Fruit fly (Drosophila melanogaster): Measurements from ENCODE around the gene CG11617.
A peak's percentile ranks its signal among the peaks of the same experiment; 100 is the strongest.

CG11617 gene

DNA sequence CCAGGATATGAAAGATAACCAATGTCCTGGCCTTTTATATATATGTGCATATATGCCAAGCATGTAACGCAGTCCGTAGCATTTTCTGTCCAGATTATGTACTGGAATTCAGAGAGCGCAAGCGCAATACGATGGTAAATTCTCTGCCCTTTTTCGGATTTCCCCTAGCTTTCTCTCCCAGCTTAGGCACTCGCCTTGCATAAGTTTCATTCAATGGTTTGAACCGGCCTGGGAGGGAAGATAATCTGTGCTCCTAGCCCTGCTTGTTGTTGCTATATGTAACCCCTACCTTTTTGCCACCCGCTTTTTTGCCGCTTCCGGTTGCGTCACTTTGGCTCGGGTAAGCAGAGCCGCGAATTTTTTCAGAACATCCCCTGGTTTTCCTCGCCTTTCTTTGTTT is 28.0 kb downstream of the CG11617 start:
- TF ChIP-seq vri (GFP tag; optimal IDR thresholded peaks at IDR 0.05) (no peak), Gug (GFP tag; IDR thresholded peaks at IDR 0.05) (no peak), CG15336 (GFP tag; IDR thresholded peaks at IDR 0.05) (no peak), fd85E (GFP tag; optimal IDR thresholded peaks at IDR 0.05) (no peak), CG3919 (GFP tag; optimal IDR thresholded peaks at IDR 0.05) (no peak), achi (GFP tag; optimal IDR thresholded peaks at IDR 0.05) (no peak), CG8632 (GFP tag; optimal IDR thresholded peaks at IDR 0.05) (no peak), Hr4 (GFP tag; optimal IDR thresholded peaks at IDR 0.05) (no peak), Ets96B (tag; optimal IDR thresholded peaks at IDR 0.05) (no peak), fkh (GFP tag; optimal IDR thresholded peaks at IDR 0.05) (no peak), CG34406 (GFP tag; optimal IDR thresholded peaks at IDR 0.05) (no peak)

DNA sequence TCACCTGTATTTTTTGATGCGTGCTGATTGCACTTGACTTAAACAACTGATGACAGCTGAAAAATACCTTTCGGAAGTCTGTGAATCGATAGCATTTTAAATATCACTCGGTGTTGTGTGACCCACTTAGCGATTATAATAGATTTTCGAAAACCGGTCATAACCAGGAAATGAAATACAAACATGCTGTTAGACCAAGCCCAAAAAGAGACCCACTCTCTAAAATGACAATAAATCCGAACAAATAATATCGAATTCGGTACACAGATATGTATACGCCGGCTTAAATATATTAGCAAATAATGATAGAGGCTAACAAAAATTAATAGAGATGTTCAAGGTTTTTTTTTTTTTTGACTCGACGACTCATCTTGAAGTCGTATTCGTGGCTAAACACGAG is 31.4 kb downstream of the CG11617 start:
- TF ChIP-seq CG6276 (GFP tag; optimal IDR thresholded peaks at IDR 0.05) (no peak), CG8632 (GFP tag; optimal IDR thresholded peaks at IDR 0.05) (no peak), fkh (GFP tag; optimal IDR thresholded peaks at IDR 0.05) (peak; percentile 49), Blimp-1 (GFP tag; optimal IDR thresholded peaks at IDR 0.05) (no peak), fd85E (GFP tag; optimal IDR thresholded peaks at IDR 0.05) (no peak), CG10669 (GFP tag; optimal IDR thresholded peaks at IDR 0.05) (no peak), CG16779 (tag; optimal IDR thresholded peaks at IDR 0.05) (no peak), Ets21C (GFP tag; optimal IDR thresholded peaks at IDR 0.05) (no peak)

DNA sequence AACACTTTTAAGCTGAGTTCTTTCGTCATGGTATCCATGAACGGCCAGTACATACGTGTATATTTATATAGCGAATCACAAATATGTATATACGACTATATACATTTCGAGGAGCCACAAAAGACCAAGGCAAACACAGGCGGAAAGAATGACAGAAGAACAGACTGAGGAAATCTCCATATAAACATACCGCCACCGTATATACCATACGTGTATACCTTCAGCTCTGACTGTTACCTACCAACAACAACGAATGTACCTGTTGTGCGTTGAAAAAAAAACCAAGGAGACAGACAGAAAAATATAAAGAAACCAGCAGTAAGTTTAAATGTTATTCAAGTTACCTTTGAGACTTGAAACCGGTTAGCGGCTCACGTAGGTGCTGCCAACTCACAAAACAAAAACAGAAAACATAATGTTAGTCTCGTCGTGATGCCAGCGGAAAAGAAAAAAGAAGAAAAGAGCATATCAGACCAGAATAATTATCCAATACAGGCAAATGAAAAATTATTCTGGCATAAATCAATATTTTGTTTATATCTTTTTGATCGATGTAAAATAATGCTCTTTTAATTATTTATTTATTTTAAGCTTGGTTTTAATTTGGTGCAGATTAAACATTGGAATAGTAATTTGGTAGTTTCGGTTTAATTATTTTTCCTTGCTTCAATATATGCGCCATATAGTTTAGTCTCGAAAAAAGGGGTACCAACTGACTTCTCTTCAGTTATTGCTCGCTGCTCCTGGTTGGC is 35.4 kb downstream of the CG11617 start:
- TF ChIP-seq fd59A (GFP tag; optimal IDR thresholded peaks at IDR 0.05) (no peak), svp (GFP tag) (no peak), CG3919 (GFP tag; optimal IDR thresholded peaks at IDR 0.05) (peak; percentile 65), CG4318 (GFP tag; optimal IDR thresholded peaks at IDR 0.05) (peak; percentile 73), acj6 (GFP tag; optimal IDR thresholded peaks at IDR 0.05) (peak; percentile 70), fkh (GFP tag; optimal IDR thresholded peaks at IDR 0.05) (peak; percentile 87), Eip78C (GFP tag) (peak; percentile 84), CG3032 (tag; optimal IDR thresholded peaks at IDR 0.05) (no peak), vri (GFP tag; optimal IDR thresholded peaks at IDR 0.05) (peak; percentile 32), Gug (GFP tag; IDR thresholded peaks at IDR 0.05) (no peak), CG6276 (GFP tag; optimal IDR thresholded peaks at IDR 0.05) (peak; percentile 51), Eip75B (GFP tag; optimal IDR thresholded peaks at IDR 0.05) (peak; percentile 61), Ets96B (tag; optimal IDR thresholded peaks at IDR 0.05) (peak; percentile 37), CG31627 (GFP tag; optimal IDR thresholded peaks at IDR 0.05) (peak; percentile 7), CG8319 (GFP tag; optimal IDR thresholded peaks at IDR 0.05) (no peak), CG11902 (GFP tag; optimal IDR thresholded peaks at IDR 0.05) (peak; percentile 26), cyc (GFP tag; optimal IDR thresholded peaks at IDR 0.05) (peak; percentile 46), lz (GFP tag; optimal IDR thresholded peaks at IDR 0.05) (peak; percentile 45), Met (GFP tag; optimal IDR thresholded peaks at IDR 0.05) (peak; percentile 51), CG16779 (tag; optimal IDR thresholded peaks at IDR 0.05) (no peak), Hr4 (GFP tag; optimal IDR thresholded peaks at IDR 0.05) (peak; percentile 44), spab (GFP tag; optimal IDR thresholded peaks at IDR 0.05) (peak; percentile 49), Smox (GFP tag; optimal IDR thresholded peaks at IDR 0.05) (peak; percentile 52), CG32006 (GFP tag; optimal IDR thresholded peaks at IDR 0.05) (peak; percentile 86), Eip93F (GFP tag; optimal IDR thresholded peaks at IDR 0.05) (no peak), eg (GFP tag; IDR thresholded peaks at IDR 0.05) (no peak; the same call in 2 of the 3 replicates), dsx (GFP tag; optimal IDR thresholded peaks at IDR 0.05; ENCODE audit: poor library complexity, severe bottlenecking) (peak; percentile 53), CG11294 (GFP tag; IDR thresholded peaks at IDR 0.05) (no peak), CG10669 (GFP tag; optimal IDR thresholded peaks at IDR 0.05) (no peak), Ets21C (GFP tag; optimal IDR thresholded peaks at IDR 0.05) (no peak), topi (GFP tag; optimal IDR thresholded peaks at IDR 0.05) (peak; percentile 13), pdm3 (GFP tag; optimal IDR thresholded peaks at IDR 0.05) (peak; percentile 75), Hr39 (GFP tag; optimal IDR thresholded peaks at IDR 0.05) (peak; percentile 46), fd85E (GFP tag; optimal IDR thresholded peaks at IDR 0.05) (no peak), salr (GFP tag; optimal IDR thresholded peaks at IDR 0.05) (peak in 1 of 2 experiments; percentile 76), CG11762 (GFP tag; optimal IDR thresholded peaks at IDR 0.05; ENCODE audit: insufficient read depth) (peak; percentile 23), CG8119 (GFP tag; IDR thresholded peaks at IDR 0.05) (peak; percentile 85; the same call in 2 of the 3 replicates), CG6854 (GFP tag; optimal IDR thresholded peaks at IDR 0.05) (peak; percentile 2), CG15336 (GFP tag; IDR thresholded peaks at IDR 0.05) (peak; percentile 86), net (GFP tag; optimal IDR thresholded peaks at IDR 0.05) (peak; percentile 59)

Measured in whole organism, prepupa.